ENCODE assay signal across 4 worm cellular contexts in genomic region chrIV:9799664-9800063, ce11.
TF ChIP-seq lines count a peak whose summit lies in the region.

No protein-coding gene starts in this region.

TF ChIP-seq in whole organism, L1 larva, 84 proteins besides CTCF, POLR2A, EP300 and RAD21:
- TF ChIP-seq hlh-4 (tag; optimal IDR thresholded peaks at IDR 0.05; lab: Kevin White, UChicago) (no peak), fkh-10 (GFP tag; optimal IDR thresholded peaks at IDR 0.05; lab: Kevin White, UChicago) (no peak), lin-15B (tag; optimal IDR thresholded peaks at IDR 0.05; lab: Kevin White, UChicago) (no peak), nhr-19 (GFP tag; conservative IDR thresholded peaks at IDR 0.05; lab: Robert Waterston, UW) (0 out of 2 replicates have a peak, but pooled peaks have one; percentile 9), efl-1 (optimal IDR thresholded peaks at IDR 0.05; lab: Kevin White, UChicago) (no peak), efl-1 (GFP tag; optimal IDR thresholded peaks at IDR 0.05 in 1 of 2; lab: Kevin White, UChicago) (no peak), dsc-1 (tag; optimal IDR thresholded peaks at IDR 0.05; lab: Kevin White, UChicago) (peak; percentile 42), efl-3 (GFP tag; optimal IDR thresholded peaks at IDR 0.05; lab: Kevin White, UChicago) (no peak), sptf-1 (tag; optimal IDR thresholded peaks at IDR 0.05; lab: Kevin White, UChicago) (no peak), nhr-12 (tag; optimal IDR thresholded peaks at IDR 0.05; lab: Kevin White, UChicago) (no peak), elt-2 (tag; optimal IDR thresholded peaks at IDR 0.05; lab: Kevin White, UChicago) (peak; percentile 40)
TF ChIP-seq in whole organism, L1 larva: peak in this region for 3.

TF ChIP-seq in whole organism, L2 larva, 48 proteins besides CTCF, POLR2A, EP300 and RAD21:
- TF ChIP-seq ztf-11 (tag; optimal IDR thresholded peaks at IDR 0.05; lab: Kevin White, UChicago) (no peak), sma-9 (GFP tag; optimal IDR thresholded peaks at IDR 0.05; lab: Kevin White, UChicago) (peak; percentile 14), sma-9 (tag; optimal IDR thresholded peaks at IDR 0.05; lab: Kevin White, UChicago) (no peak)

TF ChIP-seq in whole organism, L3 larva, 47 proteins besides CTCF, POLR2A, EP300 and RAD21:
- TF ChIP-seq pqm-1 (tag; optimal IDR thresholded peaks at IDR 0.05; lab: Kevin White, UChicago) (peak; percentile 32), elt-2 (tag; optimal IDR thresholded peaks at IDR 0.05; lab: Kevin White, UChicago) (peak; percentile 72), pha-4 (tag; optimal IDR thresholded peaks at IDR 0.05; lab: Kevin White, UChicago) (peak; percentile 61), ama-1 (optimal IDR thresholded peaks at IDR 0.05; lab: Kevin White, UChicago) (no peak)

TF ChIP-seq in whole organism, L4 larva, 104 proteins besides CTCF, POLR2A, EP300 and RAD21:
- TF ChIP-seq nhr-41 (GFP tag; IDR thresholded peaks at IDR 0.05; lab: Robert Waterston, UW) (no peak), nhr-111 (GFP tag; optimal IDR thresholded peaks at IDR 0.05; lab: Kevin White, UChicago) (no peak), mxl-3 (GFP tag; optimal IDR thresholded peaks at IDR 0.05; lab: Kevin White, UChicago) (no peak), mxl-2 (GFP tag; conservative IDR thresholded peaks at IDR 0.05; lab: Robert Waterston, UW) (peak; percentile 93), dmd-8 (GFP tag; IDR thresholded peaks at IDR 0.05; lab: Robert Waterston, UW) (no peak), nhr-42 (GFP tag; IDR thresholded peaks at IDR 0.05; lab: Robert Waterston, UW) (no peak), spr-1 (tag; optimal IDR thresholded peaks at IDR 0.05; lab: Kevin White, UChicago) (no peak), snpc-1.2 (GFP tag; IDR thresholded peaks at IDR 0.05; lab: Robert Waterston, UW) (no peak), daf-8 (GFP tag; IDR thresholded peaks at IDR 0.05; lab: Robert Waterston, UW) (no peak), T20F7.1 (GFP tag; optimal IDR thresholded peaks at IDR 0.05; lab: Kevin White, UChicago) (peak; percentile 28), F10B5.3 (tag; optimal IDR thresholded peaks at IDR 0.05; lab: Kevin White, UChicago) (no peak), nhr-48 (tag; optimal IDR thresholded peaks at IDR 0.05; lab: Kevin White, UChicago) (no peak), daf-16 (GFP tag; optimal IDR thresholded peaks at IDR 0.05; lab: Kevin White, UChicago) (no peak), daf-16 (tag; optimal IDR thresholded peaks at IDR 0.05; lab: Kevin White, UChicago) (peak; percentile 53), lin-13 (GFP tag; optimal IDR thresholded peaks at IDR 0.05; lab: Kevin White, UChicago) (no peak), ceh-28 (tag; optimal IDR thresholded peaks at IDR 0.05; lab: Kevin White, UChicago) (no peak), hlh-11 (tag; optimal IDR thresholded peaks at IDR 0.05; lab: Kevin White, UChicago) (peak; percentile 55), ZK337.2 (GFP tag; IDR thresholded peaks at IDR 0.05; lab: Robert Waterston, UW) (no peak), aha-1 (tag; lab: Kevin White, UChicago) (peak; percentile 84), unc-62 (GFP tag; optimal IDR thresholded peaks at IDR 0.05 in 1 of 2; lab: Kevin White, UChicago) (no peak), unc-62 (tag; optimal IDR thresholded peaks at IDR 0.05; lab: Kevin White, UChicago) (no peak), ama-1 (optimal IDR thresholded peaks at IDR 0.05; lab: Kevin White, UChicago) (no peak), dve-1 (tag; optimal IDR thresholded peaks at IDR 0.05; lab: Kevin White, UChicago; ENCODE audit: insufficient read depth) (peak; percentile 41), ceh-20 (GFP tag; IDR thresholded peaks at IDR 0.05; lab: Robert Waterston, UW) (no peak), F49E8.2 (tag; optimal IDR thresholded peaks at IDR 0.05; lab: Kevin White, UChicago; ENCODE audit: borderline replicate concordance) (no peak), Y48G9A.11 (GFP tag; IDR thresholded peaks at IDR 0.05; lab: Robert Waterston, UW) (no peak), set-16 (GFP tag; IDR thresholded peaks at IDR 0.05; lab: Robert Waterston, UW) (no peak), php-3 (GFP tag; IDR thresholded peaks at IDR 0.05; lab: Robert Waterston, UW) (no peak), fos-1 (tag; optimal IDR thresholded peaks at IDR 0.05; lab: Kevin White, UChicago) (no peak), gei-8 (GFP tag; optimal IDR thresholded peaks at IDR 0.05; lab: Kevin White, UChicago) (no peak), ztf-7 (tag; optimal IDR thresholded peaks at IDR 0.05; lab: Kevin White, UChicago) (no peak), hlh-30 (tag; optimal IDR thresholded peaks at IDR 0.05; lab: Kevin White, UChicago; ENCODE audit: insufficient read depth) (peak; percentile 42), dmd-6 (GFP tag; IDR thresholded peaks at IDR 0.05; lab: Robert Waterston, UW) (peak; percentile 24; the same call in 1 of the 2 replicates), dpl-1 (GFP tag; optimal IDR thresholded peaks at IDR 0.05; lab: Kevin White, UChicago) (no peak), fkh-10 (GFP tag; optimal IDR thresholded peaks at IDR 0.05; lab: Kevin White, UChicago) (no peak), mdt-29 (GFP tag; IDR thresholded peaks at IDR 0.05; lab: Robert Waterston, UW) (no peak), nhr-6 (tag; optimal IDR thresholded peaks at IDR 0.05; lab: Kevin White, UChicago) (no peak), lsy-2 (tag; optimal IDR thresholded peaks at IDR 0.05; lab: Kevin White, UChicago) (peak in 1 of 2 experiments; percentile 4), vab-7 (GFP tag; IDR thresholded peaks at IDR 0.05; lab: Robert Waterston, UW) (no peak), F37D6.2 (tag; optimal IDR thresholded peaks at IDR 0.05; lab: Kevin White, UChicago) (no peak), zfp-2 (tag; optimal IDR thresholded peaks at IDR 0.05; lab: Kevin White, UChicago) (no peak)

Comparison
In these comparisons a context has a peak if more than half of its experiments do, and no peak if none do; other contexts are left out.
1. Of the 29 proteins assayed by ChIP-seq in both whole organism, L4 larva and whole organism, L1 larva: peak only in whole organism, L4 larva: aha-1; only in whole organism, L1 larva: none; in both: none; in neither: 27; mixed calls (peak in some experiments, not most) for 1.